Worm (Caenorhabditis elegans) whole organism, L1 larva: ENCODE data around the gene T01E8.8.

Experiments used
- alr-1 ChIP-seq: fragments of 200-800 bp; sonication (Bioruptor generic); optimal IDR thresholded peaks from 2 replicates; lab custom pipeline; 2018; ENCODE audit warnings: borderline replicate concordance, mild to moderate bottlenecking, missing genetic modification characterization, missing compliant biosample characterization
- blmp-1 ChIP-seq: fragments of 150-350 bp; optimal IDR thresholded peaks from 2 replicates; lab custom pipeline; 2014; ENCODE audit warnings: missing biosample characterization, missing genetic modification characterization
- ces-1 ChIP-seq: fragments of 150-350 bp; optimal IDR thresholded peaks from 2 replicates; lab custom pipeline; 2014; ENCODE audit warnings: missing biosample characterization, missing genetic modification reagents, missing genetic modification characterization
- ets-5 ChIP-seq: fragments of 200-800 bp; sonication (Bioruptor generic); IDR thresholded peaks from 2 replicates; pipeline ENCODE4 v1.3.6; 2022; ENCODE audit warnings: missing genetic modification characterization, missing compliant biosample characterization
- lin-35 ChIP-seq, 2 experiments: fragments of 150-350 bp; optimal IDR thresholded peaks; 2 replicates each; lab custom pipeline; 2014; ENCODE audit warnings: missing biosample characterization in 2 of 2, missing genetic modification characterization in 2 of 2, missing genetic modification reagents in 2 of 2
- mdl-1 ChIP-seq, 2 experiments: fragments of 150-350 bp; optimal IDR thresholded peaks; 2 replicates each; lab custom pipeline; 2014 to 2017; ENCODE audit warnings: missing biosample characterization in 2 of 2, missing genetic modification characterization in 2 of 2, inconsistent platforms in 1 of 2
- nhr-12 ChIP-seq: sonication (generic microtip); optimal IDR thresholded peaks from 2 replicates; lab custom pipeline; 2017; ENCODE audit warnings: missing biosample characterization, missing genetic modification characterization
- nhr-77 ChIP-seq: fragments of 150-350 bp; optimal IDR thresholded peaks from 2 replicates; lab custom pipeline; 2014; ENCODE audit warnings: missing biosample characterization, missing genetic modification characterization
- snpc-4 ChIP-seq: fragments of 150-350 bp; optimal IDR thresholded peaks from 2 replicates; lab custom pipeline; 2014; ENCODE audit warnings: missing biosample characterization, missing genetic modification characterization
- ztf-11 ChIP-seq, 2 experiments: sonication (generic microtip); optimal IDR thresholded peaks; 2 replicates each; lab custom pipeline; 2016 to 2017; ENCODE audit warnings: missing genetic modification characterization in 2 of 2, missing biosample characterization in 1 of 2, missing compliant biosample characterization in 1 of 2
- ztf-4 ChIP-seq: fragments of 150-350 bp; optimal IDR thresholded peaks from 2 replicates; lab custom pipeline; 2014; ENCODE audit warnings: missing biosample characterization, missing genetic modification characterization

ce11 chrII:10242294-10242693 is 11.2 kb downstream of the T01E8.8 start, which contains the start of gene mrps-14:
- TF ChIP-seq nhr-12 (tag; lab: Kevin White, UChicago) (no peak), ets-5 (GFP tag; lab: Robert Waterston, UW) (no peak), lin-35 (GFP tag; optimal IDR thresholded peaks at IDR 0.05; lab: Kevin White, UChicago) (no peak), blmp-1 (tag; lab: Kevin White, UChicago) (no peak), alr-1 (tag; lab: Kevin White, UChicago) (no peak), snpc-4 (tag; lab: Kevin White, UChicago) (no peak), ztf-11 (tag; optimal IDR thresholded peaks at IDR 0.05; lab: Kevin White, UChicago) (no peak), ces-1 (GFP tag; lab: Kevin White, UChicago) (no peak), ztf-4 (tag; lab: Kevin White, UChicago) (no peak), mdl-1 (tag; optimal IDR thresholded peaks at IDR 0.05; lab: Kevin White, UChicago) (no peak), nhr-77 (tag; lab: Kevin White, UChicago) (no peak)
